Worm (Caenorhabditis elegans) whole organism, L3 larva: ENCODE data around the gene spe-49.

Experiments used
- R02D3.7 ChIP-seq: fragments of 150-350 bp; optimal IDR thresholded peaks from 2 replicates; lab custom pipeline; 2014; ENCODE audit warnings: missing biosample characterization, missing genetic modification characterization
- aly-2 ChIP-seq: fragments of 150-350 bp; optimal IDR thresholded peaks from 2 replicates; lab custom pipeline; 2014; ENCODE audit warnings: missing biosample characterization, missing genetic modification characterization
- ceh-28 ChIP-seq: fragments of 150-350 bp; optimal IDR thresholded peaks from 2 replicates; lab custom pipeline; 2014; ENCODE audit warnings: missing biosample characterization, missing genetic modification reagents, missing genetic modification characterization
- ceh-82 ChIP-seq: fragments of 150-350 bp; optimal IDR thresholded peaks from 2 replicates; lab custom pipeline; 2014; ENCODE audit warnings: missing biosample characterization, missing genetic modification characterization
- ceh-9 ChIP-seq: sonication (generic microtip); optimal IDR thresholded peaks from 2 replicates; lab custom pipeline; 2018; ENCODE audit warnings: missing biosample characterization, missing genetic modification characterization
- daf-12 ChIP-seq: fragments of 150-350 bp; optimal IDR thresholded peaks from 2 replicates; lab custom pipeline; 2014; ENCODE audit warnings: missing biosample characterization, missing genetic modification reagents, missing genetic modification characterization
- egl-27 ChIP-seq: sonication (generic microtip); optimal IDR thresholded peaks from 4 replicates; lab custom pipeline; 2017; ENCODE audit warnings: missing biosample characterization, missing genetic modification reagents, missing genetic modification characterization
- elt-2 ChIP-seq: sonication (generic microtip); optimal IDR thresholded peaks from 2 replicates; lab custom pipeline; 2016; ENCODE audit warnings: missing genetic modification reagents, mild to moderate bottlenecking, missing genetic modification characterization, missing compliant biosample characterization
- elt-3 ChIP-seq, 3 experiments: fragments of 150-350 bp in 1 of 3; sonication (generic microtip) in 2 of 3; optimal IDR thresholded peaks; 2 replicates in 2 of 3; 4 replicates in 1 of 3; lab custom pipeline; 2014 to 2017; ENCODE audit warnings: missing biosample characterization in 3 of 3, missing genetic modification characterization in 3 of 3
- fkh-10 ChIP-seq: sonication (generic microtip); optimal IDR thresholded peaks from 2 replicates; lab custom pipeline; 2017; ENCODE audit warnings: missing biosample characterization, missing genetic modification reagents, missing genetic modification characterization
- fkh-2 ChIP-seq: fragments of 150-350 bp; optimal IDR thresholded peaks from 2 replicates; lab custom pipeline; 2014; ENCODE audit warnings: missing biosample characterization, missing genetic modification reagents, missing genetic modification characterization
- fos-1 ChIP-seq: fragments of 150-350 bp; optimal IDR thresholded peaks from 2 replicates; lab custom pipeline; 2014; ENCODE audit warnings: missing biosample characterization, missing genetic modification characterization
- hmg-11 ChIP-seq: sonication (generic microtip); optimal IDR thresholded peaks from 2 replicates; lab custom pipeline; 2016; ENCODE audit warnings: missing genetic modification characterization, missing compliant biosample characterization
- jun-1 ChIP-seq: fragments of 150-350 bp; optimal IDR thresholded peaks from 2 replicates; lab custom pipeline; 2014; ENCODE audit warnings: missing biosample characterization, missing genetic modification reagents, missing genetic modification characterization
- lin-15B ChIP-seq: fragments of 150-350 bp; optimal IDR thresholded peaks from 2 replicates; lab custom pipeline; 2014; ENCODE audit warnings: missing biosample characterization, missing genetic modification characterization
- lin-39 ChIP-seq: fragments of 150-350 bp; optimal IDR thresholded peaks from 2 replicates; lab custom pipeline; 2018; ENCODE audit warnings: missing biosample characterization, missing genetic modification reagents, missing genetic modification characterization
- lsy-12 ChIP-seq: sonication (generic microtip); optimal IDR thresholded peaks from 2 replicates; lab custom pipeline; 2016; ENCODE audit warnings: mild to moderate bottlenecking, missing genetic modification characterization, missing compliant biosample characterization
- mml-1 ChIP-seq: fragments of 150-350 bp; sonication (generic microtip); optimal IDR thresholded peaks from 3 replicates; lab custom pipeline; 2014; ENCODE audit warnings: missing biosample characterization, missing genetic modification characterization
- nfya-1 ChIP-seq: sonication (generic microtip); optimal IDR thresholded peaks from 2 replicates; lab custom pipeline; 2017; ENCODE audit warnings: missing genetic modification characterization, mild to moderate bottlenecking, missing compliant biosample characterization, antibody characterized with exemption, moderate library complexity; ENCODE audit not compliant: insufficient read depth
- nhr-12 ChIP-seq: fragments of 150-350 bp; optimal IDR thresholded peaks from 2 replicates; lab custom pipeline; 2014; ENCODE audit warnings: missing biosample characterization, missing genetic modification characterization
- nhr-23 ChIP-seq: fragments of 150-350 bp; optimal IDR thresholded peaks from 2 replicates; lab custom pipeline; 2014; ENCODE audit warnings: missing biosample characterization, missing genetic modification reagents, missing genetic modification characterization
- nhr-25 ChIP-seq: sonication (generic microtip); optimal IDR thresholded peaks from 2 replicates; lab custom pipeline; 2017; ENCODE audit warnings: missing biosample characterization, missing genetic modification characterization
- nhr-28 ChIP-seq: fragments of 150-350 bp; optimal IDR thresholded peaks from 2 replicates; lab custom pipeline; 2014; ENCODE audit warnings: missing biosample characterization, missing genetic modification characterization
- nhr-43 ChIP-seq: sonication (generic microtip); optimal IDR thresholded peaks from 2 replicates; lab custom pipeline; 2016; ENCODE audit warnings: mild to moderate bottlenecking, missing genetic modification characterization, missing compliant biosample characterization; ENCODE audit not compliant: poor library complexity, severe bottlenecking
- nhr-67 ChIP-seq: fragments of 150-350 bp; optimal IDR thresholded peaks from 2 replicates; lab custom pipeline; 2014; ENCODE audit warnings: missing biosample characterization, missing genetic modification characterization
- nhr-77 ChIP-seq: fragments of 150-350 bp; optimal IDR thresholded peaks from 2 replicates; lab custom pipeline; 2014; ENCODE audit warnings: missing biosample characterization, missing genetic modification characterization
- pha-4 ChIP-seq: fragments of 150-350 bp; optimal IDR thresholded peaks from 2 replicates; lab custom pipeline; 2014; ENCODE audit warnings: missing biosample characterization, missing genetic modification reagents, missing genetic modification characterization
- pqm-1 ChIP-seq: fragments of 150-350 bp; optimal IDR thresholded peaks from 2 replicates; lab custom pipeline; 2017; ENCODE audit warnings: missing biosample characterization, missing genetic modification characterization, inconsistent platforms
- sea-2 ChIP-seq: fragments of 150-350 bp; sonication (generic microtip); optimal IDR thresholded peaks from 4 replicates; lab custom pipeline; 2014; ENCODE audit warnings: missing biosample characterization, missing genetic modification reagents, missing genetic modification characterization
- snpc-4 ChIP-seq: fragments of 150-350 bp; optimal IDR thresholded peaks from 2 replicates; lab custom pipeline; 2014; ENCODE audit warnings: missing biosample characterization, missing genetic modification characterization
- tbx-2 ChIP-seq: sonication (generic microtip); optimal IDR thresholded peaks from 2 replicates; lab custom pipeline; 2016; ENCODE audit warnings: mild to moderate bottlenecking, missing genetic modification characterization, missing compliant biosample characterization
- unc-39 ChIP-seq: sonication (generic microtip); optimal IDR thresholded peaks from 4 replicates; lab custom pipeline; 2017; ENCODE audit warnings: missing biosample characterization, missing genetic modification characterization
- unc-62 ChIP-seq: fragments of 150-350 bp; sonication (generic microtip); optimal IDR thresholded peaks from 4 replicates; lab custom pipeline; 2014; ENCODE audit warnings: missing biosample characterization, missing genetic modification reagents, missing genetic modification characterization
- ztf-11 ChIP-seq: fragments of 150-350 bp; optimal IDR thresholded peaks from 2 replicates; lab custom pipeline; 2014; ENCODE audit warnings: missing biosample characterization, missing genetic modification characterization
- ztf-4 ChIP-seq: fragments of 150-350 bp; optimal IDR thresholded peaks from 2 replicates; lab custom pipeline; 2014; ENCODE audit warnings: missing biosample characterization, missing genetic modification characterization

The spe-49 gene

ce11 chrV:6267237-6267812 is 13.8 kb upstream of the spe-49 start, which contains the start of gene mrck-1 (continued):
- TF ChIP-seq pha-4 (tag; lab: Kevin White, UChicago) (peak; percentile 74), nhr-12 (tag; lab: Kevin White, UChicago) (no peak), ceh-28 (peak; percentile 80), nhr-23 (tag; lab: Kevin White, UChicago) (peak; percentile 95), ceh-82 (peak; percentile 50), fkh-2 (tag; lab: Kevin White, UChicago) (no peak), fkh-10 (GFP tag; lab: Kevin White, UChicago) (peak; percentile 87), jun-1 (tag; lab: Kevin White, UChicago) (peak; percentile 86), nhr-28 (tag; lab: Kevin White, UChicago) (no peak), elt-3 (tag; optimal IDR thresholded peaks at IDR 0.05; lab: Kevin White, UChicago) (no peak), fos-1 (tag; lab: Kevin White, UChicago) (no peak), unc-62 (GFP tag; lab: Kevin White, UChicago) (peak; percentile 74)

- TF ChIP-seq pha-4 (tag; lab: Kevin White, UChicago) (no peak), nhr-67 (tag; lab: Kevin White, UChicago) (no peak), nhr-25 (tag; lab: Kevin White, UChicago) (no peak)
Measured at ce11 chrV:6267978-6268377, 13.2 kb upstream of the spe-49 start.

ce11 chrV:6268526-6268925 is 12.6 kb upstream of the spe-49 start:
- no peak for TF ChIP-seq nhr-23 (tag; lab: Kevin White, UChicago)
- no peak for TF ChIP-seq pha-4 (tag; lab: Kevin White, UChicago)
- TF ChIP-seq hmg-11, result no peak
- TF ChIP-seq elt-2 (tag; lab: Kevin White, UChicago), result no peak
- TF ChIP-seq, all 47 proteins: peak for 0

ce11 chrV:6268961-6269360 is 12.2 kb upstream of the spe-49 start:
- TF ChIP-seq pha-4 (tag; lab: Kevin White, UChicago) (peak; percentile 43), elt-2 (tag; lab: Kevin White, UChicago) (peak; percentile 61), hmg-11 (no peak)

ce11 chrV:6270097-6270496 is 11.1 kb upstream of the spe-49 start:
- TF ChIP-seq lsy-12 (tag; lab: Kevin White, UChicago) (no peak), nfya-1 (tag; lab: Kevin White, UChicago) (peak; percentile 19), pha-4 (tag; lab: Kevin White, UChicago) (peak; percentile 67)

ce11 chrV:6270552-6270951 is 10.6 kb upstream of the spe-49 start, which contains the start of gene F31F7.2:
Gene F31F7.2 (plus strand): TSS chrV:6270852.
- TF ChIP-seq hmg-11 (no peak), R02D3.7 (tag; lab: Kevin White, UChicago) (no peak), nhr-77 (no peak), snpc-4 (tag; lab: Kevin White, UChicago) (no peak), unc-39 (tag; lab: Kevin White, UChicago) (no peak), mml-1 (tag; lab: Kevin White, UChicago) (no peak), tbx-2 (tag; lab: Kevin White, UChicago) (no peak), ztf-4 (tag; lab: Kevin White, UChicago) (no peak), sea-2 (GFP tag; lab: Kevin White, UChicago) (no peak), ztf-11 (tag; lab: Kevin White, UChicago) (no peak), lin-39 (tag; lab: Kevin White, UChicago) (no peak), fkh-10 (GFP tag; lab: Kevin White, UChicago) (no peak)

ce11 chrV:6275209-6275608 is 6.0 kb upstream of the spe-49 start:
- TF ChIP-seq ztf-4 (tag; lab: Kevin White, UChicago), result no peak
- TF ChIP-seq egl-27 (tag; lab: Kevin White, UChicago), result peak; percentile 34
- TF ChIP-seq elt-3 (tag; optimal IDR thresholded peaks at IDR 0.05; lab: Kevin White, UChicago), result peak in 1 of 3 experiments; percentile 69
- peak; percentile 44 for TF ChIP-seq nhr-25 (tag; lab: Kevin White, UChicago)
- no peak for TF ChIP-seq fkh-10 (GFP tag; lab: Kevin White, UChicago)
- no peak for TF ChIP-seq fkh-2 (tag; lab: Kevin White, UChicago)
- TF ChIP-seq elt-2 (tag; lab: Kevin White, UChicago), result peak; percentile 97
- no peak for TF ChIP-seq nhr-12 (tag; lab: Kevin White, UChicago)
- TF ChIP-seq pqm-1 (tag; lab: Kevin White, UChicago), result peak; percentile 96
- peak; percentile 60 for TF ChIP-seq pha-4 (tag; lab: Kevin White, UChicago)
- no peak for TF ChIP-seq snpc-4 (tag; lab: Kevin White, UChicago)
- TF ChIP-seq tbx-2 (tag; lab: Kevin White, UChicago), result peak; percentile 12
- TF ChIP-seq aly-2 (tag; lab: Kevin White, UChicago), result no peak
- peak; percentile 83 for TF ChIP-seq nhr-43 (tag; lab: Kevin White, UChicago)
- TF ChIP-seq ceh-9, result no peak
- TF ChIP-seq daf-12 (tag; lab: Kevin White, UChicago), result no peak
- TF ChIP-seq nhr-23 (tag; lab: Kevin White, UChicago), result peak; percentile 76
- no peak for TF ChIP-seq lin-15B
- TF ChIP-seq jun-1 (tag; lab: Kevin White, UChicago), result peak; percentile 88
